Worm (Caenorhabditis elegans): Measurements from ENCODE around the gene E02H4.2.

E02H4.2 gene

DNA sequence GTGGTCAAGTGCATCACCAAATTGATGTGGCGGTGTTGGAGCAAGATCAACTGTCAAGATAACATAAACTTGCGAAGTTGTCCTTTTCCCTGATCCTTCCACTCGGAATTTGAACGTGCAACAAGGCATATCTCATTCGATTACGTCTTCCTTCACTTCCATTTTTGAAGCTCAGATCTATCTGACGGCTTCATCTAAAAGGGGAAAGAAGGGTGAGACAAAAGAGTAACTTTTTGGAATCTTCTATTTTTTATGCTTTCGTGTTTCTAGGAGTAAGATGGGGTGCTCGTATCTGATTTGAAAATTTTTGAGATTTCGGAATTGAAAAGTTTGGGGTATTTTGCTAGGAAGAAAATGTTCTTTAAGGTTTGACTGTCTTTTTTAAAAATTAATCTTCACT, 14.3 kb downstream of the E02H4.2 start:
- TF ChIP-seq T22C8.4 (GFP tag; IDR thresholded peaks at IDR 0.05) (no peak), ref-1 (GFP tag; conservative IDR thresholded peaks at IDR 0.05) (no peak), med-1 (GFP tag; optimal IDR thresholded peaks at IDR 0.05; ENCODE audit: insufficient read depth) (no peak), tab-1 (GFP tag; IDR thresholded peaks at IDR 0.05) (no peak), flt-1 (GFP tag; IDR thresholded peaks at IDR 0.05) (no peak), cog-1 (tag; optimal IDR thresholded peaks at IDR 0.05) (no peak), ztf-23 (GFP tag; IDR thresholded peaks at IDR 0.05) (no peak)

- TF ChIP-seq klf-2 (GFP tag; conservative IDR thresholded peaks at IDR 0.05) (no peak), flt-1 (GFP tag; IDR thresholded peaks at IDR 0.05) (no peak), med-1 (GFP tag; optimal IDR thresholded peaks at IDR 0.05; ENCODE audit: insufficient read depth) (no peak), tab-1 (GFP tag; IDR thresholded peaks at IDR 0.05) (no peak), T22C8.4 (GFP tag; IDR thresholded peaks at IDR 0.05) (no peak), cog-1 (tag; optimal IDR thresholded peaks at IDR 0.05) (no peak), ztf-23 (GFP tag; IDR thresholded peaks at IDR 0.05) (no peak), ztf-29 (GFP tag; IDR thresholded peaks at IDR 0.05) (no peak), ref-1 (GFP tag; conservative IDR thresholded peaks at IDR 0.05) (no peak)
Observed at ce11 chrX:14263473-14263872, 18.0 kb downstream of the E02H4.2 start, which contains the start of gene E02H4.8. TSS of gene E02H4.8 (minus strand) at chrX:14263573.

DNA sequence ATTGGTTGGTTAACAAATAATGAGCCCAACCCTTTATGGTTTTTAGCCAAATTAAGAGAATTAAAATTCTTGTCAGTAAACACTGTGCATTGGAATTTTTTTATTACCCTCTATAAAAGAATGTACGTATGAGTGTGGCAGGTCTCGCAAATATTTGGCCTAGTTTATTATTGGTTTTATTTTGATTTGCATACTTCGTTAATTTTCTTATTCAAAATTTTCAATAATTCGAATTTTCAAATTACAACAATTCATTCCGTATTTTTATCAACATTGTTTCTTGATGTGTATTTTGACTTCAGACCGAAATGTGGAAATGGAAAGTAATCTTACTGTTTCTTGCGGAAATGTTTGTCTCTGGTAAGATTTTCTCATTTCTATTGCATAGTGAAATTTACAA, 23.8 kb downstream of the E02H4.2 start, which contains the start of gene E02H4.4:
TSS of gene E02H4.4 (plus strand) at position 301 of the 400 bp plus-strand sequence.
- TF ChIP-seq klf-2 (GFP tag; conservative IDR thresholded peaks at IDR 0.05) (no peak), ztf-29 (GFP tag; IDR thresholded peaks at IDR 0.05) (no peak)

ce11 chrX:14255973-14256372, 25.5 kb downstream of the E02H4.2 start, which contains the start of gene E02H4.7:
TSS of gene E02H4.7 (plus strand) at chrX:14256273.
- TF ChIP-seq klf-2 (GFP tag; conservative IDR thresholded peaks at IDR 0.05) = no peak
- TF ChIP-seq ref-1 (GFP tag; conservative IDR thresholded peaks at IDR 0.05) = no peak
- no peak for TF ChIP-seq cog-1 (tag; optimal IDR thresholded peaks at IDR 0.05)
- TF ChIP-seq ztf-23 (GFP tag; IDR thresholded peaks at IDR 0.05) = no peak
- no peak for TF ChIP-seq med-1 (GFP tag; optimal IDR thresholded peaks at IDR 0.05; ENCODE audit: insufficient read depth)
- no peak for TF ChIP-seq ztf-29 (GFP tag; IDR thresholded peaks at IDR 0.05)
- no peak for TF ChIP-seq tab-1 (GFP tag; IDR thresholded peaks at IDR 0.05)
- no peak for TF ChIP-seq T22C8.4 (GFP tag; IDR thresholded peaks at IDR 0.05)
- no peak for TF ChIP-seq flt-1 (GFP tag; IDR thresholded peaks at IDR 0.05)

DNA sequence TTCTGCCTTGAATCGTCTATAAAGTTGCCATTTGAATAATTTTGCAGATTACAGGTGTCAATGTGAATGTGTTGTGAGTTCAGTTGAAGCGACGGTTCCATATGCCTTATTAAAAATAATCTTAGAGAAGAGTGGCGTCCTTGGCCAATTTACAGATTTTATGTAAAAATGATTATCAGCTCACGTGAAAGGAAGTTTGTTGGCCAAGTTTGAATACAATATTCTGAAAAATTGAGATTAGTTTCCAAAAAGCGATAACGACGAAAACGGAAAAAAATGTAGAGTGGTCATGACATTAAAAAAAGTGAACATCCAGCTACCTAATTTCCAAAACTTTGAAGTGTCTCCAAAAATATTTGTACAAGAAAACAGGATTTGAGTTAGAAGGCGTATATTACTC, 26.4 kb downstream of the E02H4.2 start, which contains the start of gene E02H4.5:
TSS of gene E02H4.5 (minus strand) at position 101 of the 400 bp plus-strand sequence.
- TF ChIP-seq med-1 (GFP tag; optimal IDR thresholded peaks at IDR 0.05; ENCODE audit: insufficient read depth) (no peak), ref-1 (GFP tag; conservative IDR thresholded peaks at IDR 0.05) (no peak), ztf-23 (GFP tag; IDR thresholded peaks at IDR 0.05) (no peak), T22C8.4 (GFP tag; IDR thresholded peaks at IDR 0.05) (no peak), ztf-29 (GFP tag; IDR thresholded peaks at IDR 0.05) (no peak), tab-1 (GFP tag; IDR thresholded peaks at IDR 0.05) (no peak), flt-1 (GFP tag; IDR thresholded peaks at IDR 0.05) (no peak), klf-2 (GFP tag; conservative IDR thresholded peaks at IDR 0.05) (no peak), cog-1 (tag; optimal IDR thresholded peaks at IDR 0.05) (no peak)

ce11 chrX:14252042-14252441, 29.4 kb downstream of the E02H4.2 start, which contains the start of gene E02H4.6:
TSS of gene E02H4.6 (minus strand) at chrX:14252142.
- TF ChIP-seq ztf-29 (GFP tag; IDR thresholded peaks at IDR 0.05) (no peak), klf-2 (GFP tag; conservative IDR thresholded peaks at IDR 0.05) (no peak), T22C8.4 (GFP tag; IDR thresholded peaks at IDR 0.05) (no peak), flt-1 (GFP tag; IDR thresholded peaks at IDR 0.05) (no peak), tab-1 (GFP tag; IDR thresholded peaks at IDR 0.05) (no peak)

- TF ChIP-seq med-1 (GFP tag; optimal IDR thresholded peaks at IDR 0.05; ENCODE audit: insufficient read depth) = no peak
- no peak for TF ChIP-seq ref-1 (GFP tag; conservative IDR thresholded peaks at IDR 0.05)
- no peak for TF ChIP-seq flt-1 (GFP tag; IDR thresholded peaks at IDR 0.05)
- TF ChIP-seq tab-1 (GFP tag; IDR thresholded peaks at IDR 0.05) = no peak
- TF ChIP-seq klf-2 (GFP tag; conservative IDR thresholded peaks at IDR 0.05) = no peak
- TF ChIP-seq T22C8.4 (GFP tag; IDR thresholded peaks at IDR 0.05) = no peak
- TF ChIP-seq ztf-23 (GFP tag; IDR thresholded peaks at IDR 0.05) = no peak
- TF ChIP-seq cog-1 (tag; optimal IDR thresholded peaks at IDR 0.05) = no peak
- TF ChIP-seq ztf-29 (GFP tag; IDR thresholded peaks at IDR 0.05) = no peak
Observed at ce11 chrX:14247436-14248103, 33.9 kb downstream of the E02H4.2 start, which contains the start of gene K04C1.5. TSS of gene K04C1.5 (plus strand) at chrX:14248053.

DNA sequence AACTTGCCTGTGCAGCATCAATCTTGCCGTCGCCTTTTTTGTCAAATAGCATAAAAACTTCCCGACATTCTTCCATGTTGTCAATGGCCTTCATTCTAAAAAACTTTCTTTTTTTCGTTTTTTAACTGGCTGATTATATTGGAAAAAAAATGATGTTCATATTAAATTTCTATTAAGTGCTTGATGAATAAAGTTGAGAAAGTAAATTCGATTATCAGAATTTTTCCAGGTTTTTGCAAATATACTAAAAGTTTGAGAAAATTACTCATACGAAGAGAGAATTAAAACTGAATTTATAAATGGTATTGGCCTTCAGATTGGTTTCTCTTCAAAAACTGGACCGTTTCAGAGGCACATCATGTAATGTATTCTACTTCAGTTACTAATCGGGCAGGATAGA, 34.9 kb downstream of the E02H4.2 start, which contains the start of gene mlc-6:
TSS of gene mlc-6 (minus strand) at position 101 of the 400 bp plus-strand sequence.
- TF ChIP-seq tab-1 (GFP tag; IDR thresholded peaks at IDR 0.05) (no peak), ztf-23 (GFP tag; IDR thresholded peaks at IDR 0.05) (no peak), med-1 (GFP tag; optimal IDR thresholded peaks at IDR 0.05; ENCODE audit: insufficient read depth) (no peak), ztf-29 (GFP tag; IDR thresholded peaks at IDR 0.05) (no peak)

ce11 chrX:14244493-14244892, 36.9 kb downstream of the E02H4.2 start:
- TF ChIP-seq ztf-23 (GFP tag; IDR thresholded peaks at IDR 0.05) (no peak), flt-1 (GFP tag; IDR thresholded peaks at IDR 0.05) (no peak), tab-1 (GFP tag; IDR thresholded peaks at IDR 0.05) (no peak), cog-1 (tag; optimal IDR thresholded peaks at IDR 0.05) (no peak), T22C8.4 (GFP tag; IDR thresholded peaks at IDR 0.05) (no peak), med-1 (GFP tag; optimal IDR thresholded peaks at IDR 0.05; ENCODE audit: insufficient read depth) (no peak), klf-2 (GFP tag; conservative IDR thresholded peaks at IDR 0.05) (no peak), ref-1 (GFP tag; conservative IDR thresholded peaks at IDR 0.05) (no peak), ztf-29 (GFP tag; IDR thresholded peaks at IDR 0.05) (no peak)

Measured in whole organism, midembryonic.